5 fruit fly cellular contexts compared by ENCODE assay signal in genomic region chr3L:15136659-15137572, dm6.
TF ChIP-seq lines count a peak whose summit lies in the region.

Gene CG12316, minus strand, starts transcription at chr3L:15136934.

- TF ChIP-seq CTCF in whole organism, embryonic (GFP tag; optimal IDR thresholded peaks at IDR 0.05; lab: Kevin White, UChicago): no peak

TF ChIP-seq in whole organism, adult, 20 proteins besides CTCF, POLR2A, EP300 and RAD21 (continues in another document):
- peak; percentile 60 for TF ChIP-seq tj (GFP tag; optimal IDR thresholded peaks at IDR 0.05; lab: Kevin White, UChicago)
- peak; percentile 95 for TF ChIP-seq CG11617 (GFP tag; optimal IDR thresholded peaks at IDR 0.05; lab: Kevin White, UChicago)
- peak; percentile 66 for TF ChIP-seq ovo (GFP tag; optimal IDR thresholded peaks at IDR 0.05; lab: Kevin White, UChicago)
- peak; percentile 62 for TF ChIP-seq pad (GFP tag; optimal IDR thresholded peaks at IDR 0.05; lab: Kevin White, UChicago)
- peak; percentile 95 for TF ChIP-seq Hr96 (GFP tag; optimal IDR thresholded peaks at IDR 0.05; lab: Kevin White, UChicago)
- TF ChIP-seq CG1620 (GFP tag; optimal IDR thresholded peaks at IDR 0.05; lab: Kevin White, UChicago): peak; percentile 64
- peak; percentile 80 for TF ChIP-seq Clk (GFP tag; optimal IDR thresholded peaks at IDR 0.05; lab: Kevin White, UChicago)
- TF ChIP-seq Mnt (GFP tag; optimal IDR thresholded peaks at IDR 0.05; lab: Kevin White, UChicago): peak; percentile 86
- peak; percentile 90 for TF ChIP-seq CG33017 (tag; optimal IDR thresholded peaks at IDR 0.05; lab: Kevin White, UChicago)
- TF ChIP-seq toe (GFP tag; optimal IDR thresholded peaks at IDR 0.05; lab: Kevin White, UChicago): peak; percentile 88
- TF ChIP-seq CG14711 (tag; optimal IDR thresholded peaks at IDR 0.05; lab: Kevin White, UChicago): peak; percentile 67
- TF ChIP-seq CG7101 (tag; optimal IDR thresholded peaks at IDR 0.05; lab: Kevin White, UChicago): peak; percentile 89
- TF ChIP-seq bab1 (GFP tag; optimal IDR thresholded peaks at IDR 0.05; lab: Kevin White, UChicago): peak; percentile 83
- TF ChIP-seq cic (GFP tag; optimal IDR thresholded peaks at IDR 0.05; lab: Kevin White, UChicago): peak; percentile 40
- TF ChIP-seq CG12768 (GFP tag; optimal IDR thresholded peaks at IDR 0.05; lab: Kevin White, UChicago): peak; percentile 90
- TF ChIP-seq cnc (optimal IDR thresholded peaks at IDR 0.05; lab: Kevin White, UChicago): no peak
- no peak for TF ChIP-seq kay (GFP tag; lab: Kevin White, UChicago; ENCODE audit: borderline replicate concordance)
- TF ChIP-seq CG7045 (GFP tag; optimal IDR thresholded peaks at IDR 0.05; lab: Kevin White, UChicago): peak; percentile 88

TF ChIP-seq in whole organism, embryonic, 481 proteins besides CTCF, POLR2A, EP300 and RAD21 (continues in another document):
- TF ChIP-seq trh (GFP tag; optimal IDR thresholded peaks at IDR 0.05; lab: Kevin White, UChicago) (peak; percentile 42), Adf1 (GFP tag; IDR thresholded peaks at IDR 0.05; lab: Robert Waterston, UW) (peak; percentile 57), Eip74EF (GFP tag; optimal IDR thresholded peaks at IDR 0.05; lab: Kevin White, UChicago) (peak in 1 of 2 experiments; percentile 90), Neu2 (GFP tag; optimal IDR thresholded peaks at IDR 0.05; lab: Kevin White, UChicago; ENCODE audit: borderline replicate concordance) (peak; percentile 87), CG2116 (GFP tag; optimal IDR thresholded peaks at IDR 0.05; lab: Kevin White, UChicago) (peak; percentile 50), Tbp (GFP tag; optimal IDR thresholded peaks at IDR 0.05; lab: Kevin White, UChicago) (no peak), CG10959 (GFP tag; IDR thresholded peaks at IDR 0.05; lab: Robert Waterston, UW) (peak; percentile 86), prd (optimal IDR thresholded peaks at IDR 0.05; lab: Kevin White, UChicago) (no peak), prd (GFP tag; IDR thresholded peaks at IDR 0.05; lab: Robert Waterston, UW) (peak; percentile 89), danr (GFP tag; IDR thresholded peaks at IDR 0.05; lab: Robert Waterston, UW) (peak; percentile 66; the same call in 1 of the 2 replicates), fd64A (GFP tag; optimal IDR thresholded peaks at IDR 0.05; lab: Kevin White, UChicago) (peak; percentile 92), schlank (tag; optimal IDR thresholded peaks at IDR 0.05; lab: Kevin White, UChicago) (peak; percentile 84), bsh (GFP tag; optimal IDR thresholded peaks at IDR 0.05; lab: Kevin White, UChicago) (peak; percentile 93 to 96), CG6791 (GFP tag; IDR thresholded peaks at IDR 0.05; lab: Robert Waterston, UW; ENCODE audit: partially characterized antibody) (peak; percentile 78), Sry-β (GFP tag; optimal IDR thresholded peaks at IDR 0.05; lab: Kevin White, UChicago) (peak; percentile 22), tna (GFP tag; IDR thresholded peaks at IDR 0.05; lab: Robert Waterston, UW; ENCODE audit: partially characterized antibody) (peak; percentile 44), chif (GFP tag; optimal IDR thresholded peaks at IDR 0.05; lab: Kevin White, UChicago) (peak; percentile 86 to 92)

TF ChIP-seq in whole organism, prepupa, 60 proteins besides CTCF, POLR2A, EP300 and RAD21 (continues in another document):
- TF ChIP-seq CG31627 (GFP tag; optimal IDR thresholded peaks at IDR 0.05; lab: Kevin White, UChicago) (peak; percentile 97), topi (GFP tag; optimal IDR thresholded peaks at IDR 0.05; lab: Kevin White, UChicago) (peak; percentile 97), fd85E (GFP tag; optimal IDR thresholded peaks at IDR 0.05; lab: Kevin White, UChicago) (peak; percentile 93), CG7368 (GFP tag; optimal IDR thresholded peaks at IDR 0.05; lab: Kevin White, UChicago) (peak; percentile 95), CG11762 (GFP tag; optimal IDR thresholded peaks at IDR 0.05; lab: Kevin White, UChicago; ENCODE audit: insufficient read depth) (peak; percentile 88), CG15336 (GFP tag; IDR thresholded peaks at IDR 0.05; lab: Robert Waterston, UW) (peak; percentile 96), eg (GFP tag; IDR thresholded peaks at IDR 0.05; lab: Robert Waterston, UW) (peak; percentile 90), Sox102F (GFP tag; optimal IDR thresholded peaks at IDR 0.05; lab: Kevin White, UChicago) (peak; percentile 99), CG16779 (tag; optimal IDR thresholded peaks at IDR 0.05; lab: Kevin White, UChicago) (peak; percentile 93), Eip75B (GFP tag; optimal IDR thresholded peaks at IDR 0.05; lab: Kevin White, UChicago) (peak; percentile 98), CG6854 (GFP tag; optimal IDR thresholded peaks at IDR 0.05; lab: Kevin White, UChicago) (peak; percentile 97), CG6808 (GFP tag; optimal IDR thresholded peaks at IDR 0.05; lab: Kevin White, UChicago) (peak; percentile 95), Lpt (GFP tag; optimal IDR thresholded peaks at IDR 0.05; lab: Kevin White, UChicago) (peak; percentile 85), CG6792 (GFP tag; optimal IDR thresholded peaks at IDR 0.05; lab: Kevin White, UChicago) (peak; percentile 95), ss (GFP tag; optimal IDR thresholded peaks at IDR 0.05; lab: Kevin White, UChicago) (peak; percentile 96), esn (GFP tag; optimal IDR thresholded peaks at IDR 0.05; lab: Kevin White, UChicago) (peak; percentile 99), CG3032 (tag; optimal IDR thresholded peaks at IDR 0.05; lab: Kevin White, UChicago) (peak; percentile 93), Eip93F (GFP tag; optimal IDR thresholded peaks at IDR 0.05; lab: Kevin White, UChicago) (peak; percentile 85), CG11902 (GFP tag; optimal IDR thresholded peaks at IDR 0.05; lab: Kevin White, UChicago) (peak; percentile 83)

TF ChIP-seq in whole organism, pupa, 21 proteins besides CTCF, POLR2A, EP300 and RAD21:
- TF ChIP-seq Pif1B (GFP tag; optimal IDR thresholded peaks at IDR 0.05; lab: Kevin White, UChicago): peak; percentile 97
- TF ChIP-seq Ets98B (GFP tag; IDR thresholded peaks at IDR 0.05; lab: Robert Waterston, UW): peak; percentile 89
- TF ChIP-seq D1 (tag; optimal IDR thresholded peaks at IDR 0.05; lab: Kevin White, UChicago): peak; percentile 80
- peak; percentile 95 for TF ChIP-seq CG14655 (GFP tag; optimal IDR thresholded peaks at IDR 0.05; lab: Kevin White, UChicago)
- peak; percentile 93 for TF ChIP-seq CG17806 (tag; optimal IDR thresholded peaks at IDR 0.05; lab: Kevin White, UChicago)
- peak; percentile 96 for TF ChIP-seq fd96Ca (GFP tag; IDR thresholded peaks at IDR 0.05; lab: Robert Waterston, UW)
- TF ChIP-seq CG13204 (GFP tag; optimal IDR thresholded peaks at IDR 0.05; lab: Kevin White, UChicago): peak; percentile 91
- TF ChIP-seq CG10348 (GFP tag; IDR thresholded peaks at IDR 0.05; lab: Robert Waterston, UW): no peak
- TF ChIP-seq rn (GFP tag; IDR thresholded peaks at IDR 0.05; lab: Robert Waterston, UW): peak; percentile 77
- peak; percentile 95 for TF ChIP-seq CG8301 (tag; optimal IDR thresholded peaks at IDR 0.05; lab: Kevin White, UChicago)
- peak; percentile 61 for TF ChIP-seq EcR (GFP tag; optimal IDR thresholded peaks at IDR 0.05; lab: Kevin White, UChicago)
- peak; percentile 92 for TF ChIP-seq CG32121 (GFP tag; IDR thresholded peaks at IDR 0.05; lab: Robert Waterston, UW)
- TF ChIP-seq CG34367 (tag; optimal IDR thresholded peaks at IDR 0.05; lab: Kevin White, UChicago): peak; percentile 95
- TF ChIP-seq CG9948 (tag; optimal IDR thresholded peaks at IDR 0.05; lab: Kevin White, UChicago): peak; percentile 89
- peak; percentile 94 for TF ChIP-seq CG15710 (tag; optimal IDR thresholded peaks at IDR 0.05; lab: Kevin White, UChicago)
- peak; percentile 96 for TF ChIP-seq Snoo (tag; optimal IDR thresholded peaks at IDR 0.05; lab: Kevin White, UChicago)
- peak; percentile 94 for TF ChIP-seq CG4496 (GFP tag; IDR thresholded peaks at IDR 0.05; lab: Robert Waterston, UW)
- peak; percentile 95 for TF ChIP-seq CG8159 (tag; optimal IDR thresholded peaks at IDR 0.05; lab: Kevin White, UChicago)
- peak; percentile 89 for TF ChIP-seq CG12605 (GFP tag; IDR thresholded peaks at IDR 0.05; lab: Robert Waterston, UW)
- TF ChIP-seq gl (tag; optimal IDR thresholded peaks at IDR 0.05; lab: Kevin White, UChicago): peak; percentile 94
- TF ChIP-seq Pif1A (GFP tag; optimal IDR thresholded peaks at IDR 0.05; lab: Kevin White, UChicago): peak; percentile 98

TF ChIP-seq in whole organism, wandering third instar larva, 38 proteins besides CTCF, POLR2A, EP300 and RAD21 (continues in another document):
- TF ChIP-seq psq (GFP tag; optimal IDR thresholded peaks at IDR 0.05; lab: Kevin White, UChicago) (peak; percentile 90), CG32264 (GFP tag; optimal IDR thresholded peaks at IDR 0.05; lab: Kevin White, UChicago) (peak; percentile 93), jim (GFP tag; optimal IDR thresholded peaks at IDR 0.05; lab: Kevin White, UChicago) (no peak), Sp1 (GFP tag; optimal IDR thresholded peaks at IDR 0.05; lab: Kevin White, UChicago) (peak; percentile 97), HLH106 (tag; optimal IDR thresholded peaks at IDR 0.05; lab: Kevin White, UChicago) (peak; percentile 96), dsf (GFP tag; optimal IDR thresholded peaks at IDR 0.05; lab: Kevin White, UChicago; ENCODE audit: borderline replicate concordance) (peak; percentile 87), pan (optimal IDR thresholded peaks at IDR 0.05; lab: Kevin White, UChicago) (no peak), Dfd (GFP tag; optimal IDR thresholded peaks at IDR 0.05; lab: Kevin White, UChicago) (no peak), fru (GFP tag; optimal IDR thresholded peaks at IDR 0.05; lab: Kevin White, UChicago) (peak; percentile 98), GATAd (GFP tag; optimal IDR thresholded peaks at IDR 0.05; lab: Kevin White, UChicago) (peak; percentile 72), brk (GFP tag; optimal IDR thresholded peaks at IDR 0.05; lab: Kevin White, UChicago) (no peak), CG9705 (GFP tag; optimal IDR thresholded peaks at IDR 0.05; lab: Kevin White, UChicago) (peak; percentile 96), Rel (GFP tag; optimal IDR thresholded peaks at IDR 0.05; lab: Kevin White, UChicago) (peak; percentile 72), Rel (tag; optimal IDR thresholded peaks at IDR 0.05; lab: Kevin White, UChicago) (peak; percentile 86), Abd-B (GFP tag; optimal IDR thresholded peaks at IDR 0.05; lab: Kevin White, UChicago) (no peak), dmrt93B (GFP tag; optimal IDR thresholded peaks at IDR 0.05; lab: Kevin White, UChicago) (peak; percentile 91), N (GFP tag; optimal IDR thresholded peaks at IDR 0.05; lab: Kevin White, UChicago) (no peak), sv (GFP tag; optimal IDR thresholded peaks at IDR 0.05; lab: Kevin White, UChicago) (peak; percentile 86), h (GFP tag; optimal IDR thresholded peaks at IDR 0.05; lab: Kevin White, UChicago) (peak; percentile 97), Vsx2 (GFP tag; optimal IDR thresholded peaks at IDR 0.05; lab: Kevin White, UChicago; ENCODE audit: partially characterized antibody) (no peak), Hr83 (GFP tag; optimal IDR thresholded peaks at IDR 0.05; lab: Kevin White, UChicago; ENCODE audit: poor library complexity, severe bottlenecking) (peak; percentile 31), Hr78 (GFP tag; optimal IDR thresholded peaks at IDR 0.05; lab: Kevin White, UChicago) (no peak), usp (GFP tag; optimal IDR thresholded peaks at IDR 0.05; lab: Kevin White, UChicago) (no peak), Hnf4 (GFP tag; optimal IDR thresholded peaks at IDR 0.05; lab: Kevin White, UChicago) (peak; percentile 88)
